Worm (Caenorhabditis elegans) whole organism, mixed stage, embryonic: ENCODE results near the gene F40G9.5.

Experiments used
- bed-3 ChIP-seq: fragments of 200-800 bp; sonication (Bioruptor generic); optimal IDR thresholded peaks from 3 replicates; lab custom pipeline; 2018; ENCODE audit warnings: mild to moderate bottlenecking, missing genetic modification characterization, moderate library complexity, missing compliant biosample characterization
- nhr-28 ChIP-seq: fragments of 150-350 bp; optimal IDR thresholded peaks from 2 replicates; lab custom pipeline; 2014; ENCODE audit warnings: missing biosample characterization, missing genetic modification characterization

DNA sequence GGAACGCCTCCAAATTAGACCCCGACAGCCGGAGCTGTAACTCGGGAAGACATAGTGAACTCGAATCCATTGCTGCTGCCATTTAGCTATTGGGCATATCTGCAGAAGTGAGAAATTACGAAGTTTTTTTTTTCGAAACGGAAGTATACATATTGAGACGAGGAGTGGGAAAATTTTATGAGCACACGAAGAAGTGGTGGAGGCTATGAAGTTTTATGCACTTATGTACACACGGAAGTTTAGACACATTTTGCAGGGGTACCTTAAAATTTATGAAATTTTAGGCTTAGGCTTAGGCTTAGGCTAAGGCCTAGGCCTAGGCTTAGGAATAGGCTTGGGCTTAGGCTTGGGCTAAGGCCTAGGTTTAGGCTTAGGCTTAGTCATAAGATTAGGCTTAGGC lies 26.0 kb downstream of the F40G9.5 start, which contains the start of gene W10C4.1:
- TF ChIP-seq bed-3 (GFP tag; lab: Kevin White, UChicago) (no peak), nhr-28 (tag; lab: Kevin White, UChicago) (no peak)
